Worm (Caenorhabditis elegans) whole organism, mixed stage, embryonic: ENCODE data around the gene vav-1.

ENCODE experiments used
- M03D4.4 ChIP-seq: sonication (generic microtip); optimal IDR thresholded peaks from 2 replicates; lab custom pipeline; 2017; ENCODE audit warnings: mild to moderate bottlenecking, missing genetic modification characterization, missing compliant biosample characterization
- bed-3 ChIP-seq: fragments of 200-800 bp; sonication (Bioruptor generic); optimal IDR thresholded peaks from 3 replicates; lab custom pipeline; 2018; ENCODE audit warnings: mild to moderate bottlenecking, missing genetic modification characterization, moderate library complexity, missing compliant biosample characterization
- blmp-1 ChIP-seq: fragments of 150-350 bp; optimal IDR thresholded peaks from 2 replicates; lab custom pipeline; 2014; ENCODE audit warnings: missing biosample characterization, missing genetic modification characterization
- ceh-39 ChIP-seq: fragments of 150-350 bp; optimal IDR thresholded peaks from 2 replicates; lab custom pipeline; 2014; ENCODE audit warnings: missing biosample characterization, missing genetic modification characterization
- ceh-43 ChIP-seq: fragments of 200-800 bp; sonication (Bioruptor generic); optimal IDR thresholded peaks from 2 replicates; lab custom pipeline; 2018; ENCODE audit warnings: mild to moderate bottlenecking, missing genetic modification characterization, moderate library complexity, missing compliant biosample characterization
- ceh-83 ChIP-seq: fragments of 200-800 bp; sonication (Bioruptor generic); optimal IDR thresholded peaks from 2 replicates; lab custom pipeline; 2018; ENCODE audit warnings: mild to moderate bottlenecking, missing genetic modification characterization, missing compliant biosample characterization
- cnd-1 ChIP-seq: fragments of 200-800 bp; sonication (Bioruptor generic); optimal IDR thresholded peaks from 2 replicates; lab custom pipeline; 2018; ENCODE audit warnings: mild to moderate bottlenecking, missing genetic modification characterization, missing compliant biosample characterization
- drap-1 ChIP-seq: fragments of 200-800 bp; sonication (Bioruptor generic); optimal IDR thresholded peaks from 3 replicates; lab custom pipeline; 2018; ENCODE audit warnings: mild to moderate bottlenecking, missing genetic modification characterization, missing compliant biosample characterization
- elt-1 ChIP-seq: sonication (generic microtip); optimal IDR thresholded peaks from 2 replicates; lab custom pipeline; 2017; ENCODE audit warnings: missing genetic modification characterization, mild to moderate bottlenecking, missing compliant biosample characterization, antibody characterized with exemption, moderate library complexity, borderline replicate concordance; ENCODE audit not compliant: insufficient read depth
- elt-3 ChIP-seq: fragments of 150-350 bp; optimal IDR thresholded peaks from 2 replicates; lab custom pipeline; 2014; ENCODE audit warnings: missing biosample characterization, missing genetic modification characterization
- flh-1 ChIP-seq: fragments of 200-800 bp; sonication (Bioruptor generic); optimal IDR thresholded peaks from 2 replicates; lab custom pipeline; 2018; ENCODE audit warnings: mild to moderate bottlenecking, missing genetic modification characterization, moderate library complexity, missing compliant biosample characterization
- ham-2 ChIP-seq: fragments of 200-800 bp; sonication (Bioruptor generic); optimal IDR thresholded peaks from 2 replicates; lab custom pipeline; 2018; ENCODE audit warnings: mild to moderate bottlenecking, missing genetic modification characterization, missing compliant biosample characterization
- hlh-1 ChIP-seq: fragments of 150-350 bp; optimal IDR thresholded peaks from 2 replicates; lab custom pipeline; 2014; ENCODE audit warnings: missing biosample characterization, missing genetic modification reagents, missing genetic modification characterization
- lin-13 ChIP-seq: fragments of 150-350 bp; optimal IDR thresholded peaks from 2 replicates; lab custom pipeline; 2014; ENCODE audit warnings: missing biosample characterization, missing genetic modification characterization
- lsy-2 ChIP-seq: fragments of 150-350 bp; optimal IDR thresholded peaks from 2 replicates; lab custom pipeline; 2014; ENCODE audit warnings: missing biosample characterization, missing genetic modification characterization
- mab-5 ChIP-seq: fragments of 150-350 bp; optimal IDR thresholded peaks from 2 replicates; lab custom pipeline; 2014; ENCODE audit warnings: missing biosample characterization, missing genetic modification characterization
- mep-1 ChIP-seq: fragments of 150-350 bp; optimal IDR thresholded peaks from 2 replicates; lab custom pipeline; 2017; ENCODE audit warnings: missing biosample characterization, missing genetic modification reagents, missing genetic modification characterization, inconsistent platforms
- mls-2 ChIP-seq: sonication (generic microtip); optimal IDR thresholded peaks from 2 replicates; lab custom pipeline; 2016; ENCODE audit warnings: mild to moderate bottlenecking, missing genetic modification characterization, moderate library complexity, missing compliant biosample characterization
- nhr-12 ChIP-seq: fragments of 150-350 bp; optimal IDR thresholded peaks from 2 replicates; lab custom pipeline; 2014; ENCODE audit warnings: missing biosample characterization, missing genetic modification characterization
- nhr-2 ChIP-seq: fragments of 150-350 bp; optimal IDR thresholded peaks from 2 replicates; lab custom pipeline; 2014; ENCODE audit warnings: missing biosample characterization, missing genetic modification characterization
- nhr-237 ChIP-seq: fragments of 150-350 bp; optimal IDR thresholded peaks from 2 replicates; lab custom pipeline; 2014; ENCODE audit warnings: missing biosample characterization, missing genetic modification characterization
- nhr-28 ChIP-seq: fragments of 150-350 bp; optimal IDR thresholded peaks from 2 replicates; lab custom pipeline; 2014; ENCODE audit warnings: missing biosample characterization, missing genetic modification characterization
- nhr-76 ChIP-seq: sonication (generic microtip); optimal IDR thresholded peaks from 2 replicates; lab custom pipeline; 2017; ENCODE audit warnings: missing biosample characterization, missing genetic modification characterization
- pha-4 ChIP-seq: fragments of 150-350 bp; optimal IDR thresholded peaks from 2 replicates; lab custom pipeline; 2018; ENCODE audit warnings: missing biosample characterization, missing genetic modification reagents, missing genetic modification characterization
- sem-2 ChIP-seq: fragments of 200-800 bp; sonication (Bioruptor generic); optimal IDR thresholded peaks from 2 replicates; lab custom pipeline; 2018; ENCODE audit warnings: mild to moderate bottlenecking, missing genetic modification characterization, missing compliant biosample characterization
- snpc-4 ChIP-seq: fragments of 150-350 bp; optimal IDR thresholded peaks from 2 replicates; lab custom pipeline; 2014; ENCODE audit warnings: missing biosample characterization, missing genetic modification characterization
- sptf-1 ChIP-seq: sonication (generic microtip); optimal IDR thresholded peaks from 2 replicates; lab custom pipeline; 2017; ENCODE audit warnings: mild to moderate bottlenecking, missing genetic modification characterization, moderate library complexity, missing compliant biosample characterization
- tbx-8 ChIP-seq: fragments of 200-800 bp; sonication (Bioruptor generic); optimal IDR thresholded peaks from 2 replicates; lab custom pipeline; 2018; ENCODE audit warnings: mild to moderate bottlenecking, missing genetic modification characterization, moderate library complexity, missing compliant biosample characterization
- unc-120 ChIP-seq: sonication (generic microtip); optimal IDR thresholded peaks from 2 replicates; lab custom pipeline; 2017; ENCODE audit warnings: missing genetic modification characterization, missing compliant biosample characterization; ENCODE audit not compliant: poor library complexity, severe bottlenecking
- unc-39 ChIP-seq: fragments of 150-350 bp; optimal IDR thresholded peaks from 2 replicates; lab custom pipeline; 2014; ENCODE audit warnings: missing biosample characterization, missing genetic modification characterization
- unc-62 ChIP-seq: fragments of 150-350 bp; optimal IDR thresholded peaks from 2 replicates; lab custom pipeline; 2014; ENCODE audit warnings: missing biosample characterization, missing genetic modification reagents, missing genetic modification characterization
- zip-8 ChIP-seq: fragments of 150-350 bp; optimal IDR thresholded peaks from 2 replicates; lab custom pipeline; 2014; ENCODE audit warnings: missing biosample characterization, missing genetic modification characterization
- ztf-11 ChIP-seq: fragments of 150-350 bp; optimal IDR thresholded peaks from 2 replicates; lab custom pipeline; 2014; ENCODE audit warnings: missing biosample characterization, missing genetic modification characterization

vav-1 gene

ce11 chrX:9230322-9230721 lies 1.6 kb downstream of the vav-1 start:
- TF ChIP-seq elt-3 (tag; lab: Kevin White, UChicago) (no peak), mls-2 (tag; lab: Kevin White, UChicago) (no peak), nhr-76 (no peak), nhr-2 (tag; lab: Kevin White, UChicago) (peak; percentile 64), blmp-1 (tag; lab: Kevin White, UChicago) (no peak), nhr-237 (tag; lab: Kevin White, UChicago) (no peak)

DNA sequence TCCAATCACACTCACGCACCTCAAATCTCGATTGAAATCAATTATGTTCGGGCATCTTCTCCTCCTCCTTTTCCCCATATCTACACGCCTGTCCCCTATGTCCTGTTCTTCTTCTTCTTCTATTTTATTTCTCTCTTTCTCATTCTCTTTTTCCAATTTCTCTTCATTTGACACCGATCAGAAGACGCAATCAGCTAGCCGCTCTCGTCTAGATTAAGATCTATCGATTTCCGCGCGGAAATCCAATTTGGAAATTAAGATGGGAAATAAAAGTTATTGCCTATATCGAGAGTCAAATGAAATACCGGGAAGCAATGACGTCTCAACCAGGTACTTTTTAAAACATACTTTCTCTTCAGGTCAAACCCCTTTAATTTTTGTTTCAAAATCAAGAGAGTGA lies 3.5 kb downstream of the vav-1 start:
- peak; percentile 27 for TF ChIP-seq unc-62 (GFP tag; lab: Kevin White, UChicago)
- TF ChIP-seq blmp-1 (tag; lab: Kevin White, UChicago): peak; percentile 12
- no peak for TF ChIP-seq flh-1 (GFP tag; lab: Kevin White, UChicago)
- peak; percentile 74 for TF ChIP-seq ham-2 (GFP tag; lab: Kevin White, UChicago)
- peak; percentile 85 for TF ChIP-seq elt-1 (tag; lab: Kevin White, UChicago)
- no peak for TF ChIP-seq bed-3
- TF ChIP-seq mep-1 (tag; lab: Kevin White, UChicago): no peak
- TF ChIP-seq unc-120 (tag; lab: Kevin White, UChicago): peak; percentile 24
- TF ChIP-seq cnd-1 (tag; lab: Kevin White, UChicago): no peak
- TF ChIP-seq hlh-1 (tag; lab: Kevin White, UChicago): peak; percentile 15
- TF ChIP-seq nhr-28 (tag; lab: Kevin White, UChicago): no peak

- peak; percentile 39 for TF ChIP-seq elt-3 (tag; lab: Kevin White, UChicago)
- TF ChIP-seq blmp-1 (tag; lab: Kevin White, UChicago): peak; percentile 10
- no peak for TF ChIP-seq zip-8 (tag; lab: Kevin White, UChicago)
Observed at ce11 chrX:9226904-9227303, 5.0 kb downstream of the vav-1 start.

- TF ChIP-seq mls-2 (tag; lab: Kevin White, UChicago): peak; percentile 27
- TF ChIP-seq M03D4.4: peak; percentile 48
- no peak for TF ChIP-seq ceh-43
- TF ChIP-seq cnd-1 (tag; lab: Kevin White, UChicago): peak; percentile 63
- no peak for TF ChIP-seq zip-8 (tag; lab: Kevin White, UChicago)
- peak; percentile 51 for TF ChIP-seq tbx-8 (GFP tag; lab: Kevin White, UChicago)
- TF ChIP-seq nhr-2 (tag; lab: Kevin White, UChicago): peak; percentile 74
- peak; percentile 69 for TF ChIP-seq ham-2 (GFP tag; lab: Kevin White, UChicago)
- TF ChIP-seq sem-2 (GFP tag; lab: Kevin White, UChicago): no peak
- peak; percentile 58 for TF ChIP-seq pha-4
- TF ChIP-seq ceh-39 (tag; lab: Kevin White, UChicago): peak; percentile 23
- peak; percentile 82 for TF ChIP-seq sptf-1 (tag; lab: Kevin White, UChicago)
- TF ChIP-seq snpc-4 (tag; lab: Kevin White, UChicago): no peak
- TF ChIP-seq unc-120 (tag; lab: Kevin White, UChicago): peak; percentile 46
- TF ChIP-seq drap-1 (GFP tag; lab: Kevin White, UChicago): peak; percentile 37
Observed at ce11 chrX:9225273-9225672, 6.7 kb downstream of the vav-1 start.

- no peak for TF ChIP-seq ham-2 (GFP tag; lab: Kevin White, UChicago)
- no peak for TF ChIP-seq elt-1 (tag; lab: Kevin White, UChicago)
- no peak for TF ChIP-seq nhr-12
- TF ChIP-seq lin-13 (tag; lab: Kevin White, UChicago): no peak
- no peak for TF ChIP-seq drap-1 (GFP tag; lab: Kevin White, UChicago)
- no peak for TF ChIP-seq ceh-83 (GFP tag; lab: Kevin White, UChicago)
Observed at ce11 chrX:9213873-9214341, 18.0 kb downstream of the vav-1 start, which contains the start of gene C35B8.3. Gene C35B8.3 (plus strand): TSS chrX:9213923.

- no peak for TF ChIP-seq sem-2 (GFP tag; lab: Kevin White, UChicago)
- no peak for TF ChIP-seq mep-1 (tag; lab: Kevin White, UChicago)
- TF ChIP-seq flh-1 (GFP tag; lab: Kevin White, UChicago): no peak
- TF ChIP-seq mls-2 (tag; lab: Kevin White, UChicago): no peak
- TF ChIP-seq unc-39: no peak
- TF ChIP-seq elt-3 (tag; lab: Kevin White, UChicago): no peak
- TF ChIP-seq sptf-1 (tag; lab: Kevin White, UChicago): no peak
- TF ChIP-seq nhr-76: no peak
- no peak for TF ChIP-seq M03D4.4
- no peak for TF ChIP-seq nhr-28 (tag; lab: Kevin White, UChicago)
- TF ChIP-seq ceh-83 (GFP tag; lab: Kevin White, UChicago): no peak
- no peak for TF ChIP-seq ztf-11 (tag; lab: Kevin White, UChicago)
- no peak for TF ChIP-seq drap-1 (GFP tag; lab: Kevin White, UChicago)
- TF ChIP-seq mab-5 (tag; lab: Kevin White, UChicago): no peak
- no peak for TF ChIP-seq ceh-39 (tag; lab: Kevin White, UChicago)
- TF ChIP-seq blmp-1 (tag; lab: Kevin White, UChicago): no peak
- TF ChIP-seq lsy-2 (tag; lab: Kevin White, UChicago): no peak
- TF ChIP-seq nhr-12: no peak
- no peak for TF ChIP-seq snpc-4 (tag; lab: Kevin White, UChicago)
- TF ChIP-seq lin-13 (tag; lab: Kevin White, UChicago): no peak
Observed at ce11 chrX:9212675-9213074, 19.3 kb downstream of the vav-1 start.
